Worm (Caenorhabditis elegans) whole organism, L2 larva: ENCODE data around the gene rpac-19.
A peak's percentile ranks its signal among the peaks of the same experiment; 100 is the strongest.

Experiments
- ZK546.5 ChIP-seq: sonication (generic microtip); optimal IDR thresholded peaks from 2 replicates; lab custom pipeline; 2017; ENCODE audit warnings: missing biosample characterization, missing genetic modification characterization
- aly-2 ChIP-seq: fragments of 150-350 bp; optimal IDR thresholded peaks from 2 replicates; lab custom pipeline; 2014; ENCODE audit warnings: missing biosample characterization, missing genetic modification characterization
- ama-1 ChIP-seq: fragments of 150-350 bp; optimal IDR thresholded peaks from 2 replicates; lab custom pipeline; 2018; ENCODE audit warnings: inconsistent platforms
- blmp-1 ChIP-seq: sonication (generic microtip); optimal IDR thresholded peaks from 2 replicates; lab custom pipeline; 2017; ENCODE audit warnings: missing genetic modification characterization, mild to moderate bottlenecking, missing compliant biosample characterization, antibody characterized with exemption, moderate library complexity; ENCODE audit not compliant: insufficient read depth
- ceh-82 ChIP-seq: fragments of 150-350 bp; optimal IDR thresholded peaks from 2 replicates; lab custom pipeline; 2014; ENCODE audit warnings: missing biosample characterization, missing genetic modification characterization
- dmd-4 ChIP-seq: sonication (generic microtip); optimal IDR thresholded peaks from 2 replicates; lab custom pipeline; 2017; ENCODE audit warnings: missing biosample characterization, missing genetic modification characterization
- egl-27 ChIP-seq: sonication (generic microtip); optimal IDR thresholded peaks from 3 replicates; lab custom pipeline; 2017; ENCODE audit warnings: missing biosample characterization, missing genetic modification reagents, missing genetic modification characterization
- fos-1 ChIP-seq: fragments of 150-350 bp; optimal IDR thresholded peaks from 2 replicates; lab custom pipeline; 2014; ENCODE audit warnings: missing biosample characterization, missing genetic modification characterization
- lin-13 ChIP-seq: fragments of 150-350 bp; optimal IDR thresholded peaks from 2 replicates; lab custom pipeline; 2014; ENCODE audit warnings: missing biosample characterization, missing genetic modification reagents, missing genetic modification characterization
- lin-39 ChIP-seq: fragments of 150-350 bp; optimal IDR thresholded peaks from 2 replicates; lab custom pipeline; 2014; ENCODE audit warnings: missing biosample characterization, missing genetic modification reagents, missing genetic modification characterization
- nhr-11 ChIP-seq: fragments of 150-350 bp; optimal IDR thresholded peaks from 2 replicates; lab custom pipeline; 2014; ENCODE audit warnings: missing biosample characterization, missing genetic modification characterization
- nhr-237 ChIP-seq: fragments of 150-350 bp; optimal IDR thresholded peaks from 2 replicates; lab custom pipeline; 2014; ENCODE audit warnings: missing biosample characterization, missing genetic modification characterization
- skn-1 ChIP-seq: sonication (generic microtip); optimal IDR thresholded peaks from 2 replicates; lab custom pipeline; 2017; ENCODE audit warnings: missing biosample characterization, missing genetic modification characterization
- unc-39 ChIP-seq: fragments of 150-350 bp; optimal IDR thresholded peaks from 2 replicates; lab custom pipeline; 2014; ENCODE audit warnings: missing biosample characterization, missing genetic modification characterization

- TF ChIP-seq lin-13 (GFP tag; lab: Kevin White, UChicago) (no peak), unc-39 (tag; lab: Kevin White, UChicago) (no peak), nhr-11 (tag; lab: Kevin White, UChicago) (no peak), fos-1 (tag; lab: Kevin White, UChicago) (peak; percentile 84), ceh-82 (tag; lab: Kevin White, UChicago) (no peak), blmp-1 (tag; lab: Kevin White, UChicago) (no peak), dmd-4 (tag; lab: Kevin White, UChicago) (no peak), ama-1 (no peak), nhr-237 (tag; lab: Kevin White, UChicago) (no peak), aly-2 (tag; lab: Kevin White, UChicago) (no peak), skn-1 (tag; lab: Kevin White, UChicago) (no peak), egl-27 (tag; lab: Kevin White, UChicago) (no peak), ZK546.5 (tag; lab: Kevin White, UChicago) (no peak), lin-39 (tag; lab: Kevin White, UChicago) (no peak)
Measured at ce11 chrIII:9590212-9590611, 39.5 kb downstream of the rpac-19 start.
